Worm (Caenorhabditis elegans) whole organism, L4 larva: ENCODE measurements around the gene srbc-75.
A peak's percentile ranks its signal among the peaks of the same experiment; 100 is the strongest.

ENCODE experiments used
- F26F4.8 ChIP-seq: fragments of 200-800 bp; sonication (Bioruptor generic); conservative IDR thresholded peaks from 2 replicates; pipeline ENCODE4 v1.3.6; 2022; ENCODE audit warnings: missing genetic modification characterization, missing compliant biosample characterization
- ceh-62 ChIP-seq: sonication (generic microtip); optimal IDR thresholded peaks from 2 replicates; lab custom pipeline; 2017; ENCODE audit warnings: missing biosample characterization, missing genetic modification characterization
- daf-16 ChIP-seq, 3 experiments: sonication (generic microtip); optimal IDR thresholded peaks; 2 replicates each; lab custom pipeline; 2016 to 2017; ENCODE audit warnings: missing genetic modification characterization in 3 of 3, missing genetic modification reagents in 3 of 3, mild to moderate bottlenecking in 2 of 3, missing compliant biosample characterization in 2 of 3, missing biosample characterization in 1 of 3, moderate library complexity in 1 of 3
- dmd-6 ChIP-seq: fragments of 200-800 bp; sonication (Bioruptor generic); IDR thresholded peaks from 2 replicates; pipeline ENCODE4 v1.3.6; 2022; ENCODE audit warnings: missing genetic modification reagents, missing genetic modification characterization, missing compliant biosample characterization
- duxl-1 ChIP-seq: sonication (generic microtip); optimal IDR thresholded peaks from 2 replicates; lab custom pipeline; 2016; ENCODE audit warnings: mild to moderate bottlenecking, missing genetic modification characterization, moderate library complexity, missing compliant biosample characterization; ENCODE audit not compliant: poor library complexity
- dve-1 ChIP-seq: sonication (generic microtip); optimal IDR thresholded peaks from 2 replicates; lab custom pipeline; 2017; ENCODE audit warnings: antibody characterized with exemption, mild to moderate bottlenecking, missing genetic modification characterization, missing compliant biosample characterization; ENCODE audit not compliant: insufficient read depth
- egl-27 ChIP-seq: sonication (generic microtip); optimal IDR thresholded peaks from 3 replicates; lab custom pipeline; 2017; ENCODE audit warnings: missing biosample characterization, missing genetic modification reagents, missing genetic modification characterization
- egl-43 ChIP-seq: fragments of 200-800 bp; sonication (Bioruptor generic); IDR thresholded peaks from 2 replicates; pipeline ENCODE4 v1.3.6; 2022; ENCODE audit warnings: missing genetic modification reagents, missing genetic modification characterization, missing compliant biosample characterization
- hif-1 ChIP-seq, 2 experiments: sonication (generic microtip); optimal IDR thresholded peaks; 2 replicates each; lab custom pipeline; 2016 to 2017; ENCODE audit warnings: missing compliant biosample characterization in 2 of 2, missing genetic modification characterization in 2 of 2, missing genetic modification reagents in 2 of 2, missing genotype in 2 of 2, mild to moderate bottlenecking in 1 of 2
- hlh-30 ChIP-seq: sonication (generic microtip); optimal IDR thresholded peaks from 2 replicates; lab custom pipeline; 2017; ENCODE audit warnings: antibody characterized with exemption, mild to moderate bottlenecking, missing genetic modification characterization, missing compliant biosample characterization; ENCODE audit not compliant: insufficient read depth
- madf-9 ChIP-seq: fragments of 200-800 bp; sonication (Bioruptor generic); conservative IDR thresholded peaks from 2 replicates; pipeline ENCODE4 v1.3.6; 2022; ENCODE audit warnings: missing genetic modification reagents, missing genetic modification characterization, missing compliant biosample characterization
- mdl-1 ChIP-seq, 2 experiments: fragments of 150-350 bp in 1 of 2; sonication (generic microtip) in 1 of 2; optimal IDR thresholded peaks; 2 replicates each; lab custom pipeline; 2014 to 2017; ENCODE audit warnings: missing biosample characterization in 2 of 2, missing genetic modification characterization in 2 of 2
- nhr-10 ChIP-seq: fragments of 150-350 bp; optimal IDR thresholded peaks from 2 replicates; lab custom pipeline; 2014; ENCODE audit warnings: missing biosample characterization, missing genetic modification characterization
- nhr-102 ChIP-seq: sonication (generic microtip); optimal IDR thresholded peaks from 2 replicates; lab custom pipeline; 2016; ENCODE audit warnings: mild to moderate bottlenecking, missing genetic modification characterization, moderate library complexity, missing compliant biosample characterization
- nhr-237 ChIP-seq: sonication (generic microtip); optimal IDR thresholded peaks from 2 replicates; lab custom pipeline; 2017; ENCODE audit warnings: missing biosample characterization, missing genetic modification characterization
- nhr-28 ChIP-seq: fragments of 150-350 bp; optimal IDR thresholded peaks from 2 replicates; lab custom pipeline; 2014; ENCODE audit warnings: missing biosample characterization, missing genetic modification characterization
- nhr-41 ChIP-seq: fragments of 200-800 bp; sonication (Bioruptor generic); IDR thresholded peaks from 2 replicates; pipeline ENCODE4 v1.3.6; 2022; ENCODE audit warnings: missing genetic modification reagents, missing genetic modification characterization, missing compliant biosample characterization
- nhr-48 ChIP-seq: sonication (generic microtip); optimal IDR thresholded peaks from 2 replicates; lab custom pipeline; 2016; ENCODE audit warnings: mild to moderate bottlenecking, missing genetic modification characterization, missing compliant biosample characterization
- nhr-6 ChIP-seq: fragments of 150-350 bp; optimal IDR thresholded peaks from 2 replicates; lab custom pipeline; 2014; ENCODE audit warnings: missing biosample characterization, missing genetic modification characterization
- nhr-77 ChIP-seq: fragments of 150-350 bp; optimal IDR thresholded peaks from 2 replicates; lab custom pipeline; 2014; ENCODE audit warnings: missing biosample characterization, missing genetic modification characterization
- pqm-1 ChIP-seq: sonication (generic microtip); optimal IDR thresholded peaks from 2 replicates; lab custom pipeline; 2017; ENCODE audit warnings: missing biosample characterization, missing genetic modification characterization
- saeg-2 ChIP-seq: fragments of 200-800 bp; sonication (Bioruptor generic); IDR thresholded peaks from 2 replicates; pipeline ENCODE4 v1.3.6; 2022; ENCODE audit warnings: missing genetic modification reagents, missing genetic modification characterization, missing compliant biosample characterization
- set-16 ChIP-seq: fragments of 200-800 bp; sonication (Bioruptor generic); IDR thresholded peaks from 2 replicates; pipeline ENCODE4 v1.3.6; 2022; ENCODE audit warnings: missing genetic modification reagents, missing genetic modification characterization, missing compliant biosample characterization
- zip-11 ChIP-seq: fragments of 200-800 bp; sonication (Bioruptor generic); IDR thresholded peaks from 2 replicates; pipeline ENCODE4 v1.3.6; 2022; ENCODE audit warnings: missing genetic modification characterization, missing compliant biosample characterization
- ztf-7 ChIP-seq: fragments of 150-350 bp; optimal IDR thresholded peaks from 2 replicates; lab custom pipeline; 2014; ENCODE audit warnings: missing biosample characterization, missing genetic modification characterization

srbc-75 gene

DNA sequence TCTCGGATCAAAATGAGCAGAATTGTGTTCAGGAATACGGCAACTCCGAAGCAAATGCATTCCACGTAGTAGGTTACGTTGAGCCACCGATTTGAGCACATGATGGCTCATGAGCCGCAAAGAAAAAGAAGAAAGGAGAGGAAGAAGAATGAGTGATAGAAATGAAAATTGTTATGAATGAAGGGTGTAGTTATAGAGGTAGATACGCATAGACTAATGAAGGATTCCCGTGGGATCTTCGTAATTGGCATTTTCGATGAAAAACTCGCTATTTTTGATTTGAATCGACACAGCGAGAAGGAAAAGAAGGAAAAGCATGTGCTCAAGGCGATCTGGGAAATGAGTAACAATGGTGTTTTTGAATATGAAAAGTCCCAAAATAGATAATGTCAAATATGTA is 40.2 kb downstream of the srbc-75 start, which contains the start of gene str-96:
TSS of gene str-96 (minus strand) at position 101 of the 400 bp plus-strand sequence.
- TF ChIP-seq nhr-41 (GFP tag; lab: Robert Waterston, UW) (no peak), hif-1 (tag; optimal IDR thresholded peaks at IDR 0.05; lab: Kevin White, UChicago) (no peak), zip-11 (GFP tag; lab: Robert Waterston, UW) (no peak), saeg-2 (no peak), egl-43 (GFP tag; lab: Robert Waterston, UW) (no peak), egl-27 (no peak), F26F4.8 (no peak)

DNA sequence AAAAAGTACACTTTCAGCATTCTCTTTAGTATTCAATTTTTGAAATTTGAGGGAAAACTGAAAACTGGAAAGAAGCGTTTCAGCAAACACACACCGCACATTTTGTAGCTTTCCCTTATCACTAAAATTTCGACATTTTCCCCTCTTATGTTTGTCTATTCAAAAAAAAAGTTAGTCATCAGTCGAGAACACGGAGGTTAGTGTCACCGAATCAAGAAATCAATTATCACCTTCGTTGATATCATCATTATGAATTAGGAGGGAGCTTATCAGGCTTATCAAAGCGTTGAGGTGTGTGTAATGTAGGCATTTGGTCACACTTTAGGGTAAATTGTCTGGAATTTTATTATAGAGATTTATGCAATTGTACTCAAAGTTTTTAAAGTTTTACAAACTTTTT is 45.0 kb downstream of the srbc-75 start, which contains the start of gene cpr-3:
TSS of gene cpr-3 (minus strand) at position 104 of the 400 bp plus-strand sequence.
- TF ChIP-seq nhr-6 (peak; percentile 99), nhr-28 (tag; lab: Kevin White, UChicago) (peak; percentile 98), nhr-48 (tag; lab: Kevin White, UChicago) (peak; percentile 27), nhr-77 (tag; lab: Kevin White, UChicago) (peak; percentile 83), mdl-1 (tag; optimal IDR thresholded peaks at IDR 0.05; lab: Kevin White, UChicago) (peak in 1 of 2 experiments; percentile 30), nhr-102 (tag; lab: Kevin White, UChicago) (no peak), nhr-237 (tag; lab: Kevin White, UChicago) (no peak), dve-1 (tag; lab: Kevin White, UChicago) (peak; percentile 73), daf-16 (GFP tag; optimal IDR thresholded peaks at IDR 0.05; lab: Kevin White, UChicago) (no peak), daf-16 (tag; optimal IDR thresholded peaks at IDR 0.05; lab: Kevin White, UChicago) (peak; percentile 85), hlh-30 (tag; lab: Kevin White, UChicago) (peak; percentile 49), ceh-62 (tag; lab: Kevin White, UChicago) (no peak), ztf-7 (tag; lab: Kevin White, UChicago) (peak; percentile 31), duxl-1 (no peak), pqm-1 (tag; lab: Kevin White, UChicago) (peak; percentile 99), dmd-6 (GFP tag; lab: Robert Waterston, UW) (peak; percentile 95), madf-9 (GFP tag; lab: Robert Waterston, UW) (no peak)
- TF ChIP-seq, all 104 proteins: peak for 11

DNA sequence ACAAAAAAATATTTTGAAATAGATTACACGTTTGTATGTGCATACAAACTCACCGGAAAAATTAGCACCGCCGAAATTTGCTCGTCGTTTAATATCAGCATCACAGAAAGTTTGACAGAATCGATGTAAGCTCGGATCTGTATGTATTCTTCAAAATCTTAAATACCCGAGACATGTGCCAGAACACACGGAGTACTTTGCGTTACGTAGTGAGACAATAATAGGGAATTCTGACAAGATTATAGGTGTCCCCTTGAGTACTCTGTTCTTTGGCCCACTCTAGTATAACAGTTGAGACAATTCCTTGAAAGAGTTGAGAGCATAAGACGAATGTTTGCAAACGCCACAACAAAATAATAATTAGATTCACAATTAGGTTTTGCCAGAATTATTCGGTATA is 50.0 kb downstream of the srbc-75 start, which contains the start of gene srx-48:
TSS of gene srx-48 (minus strand) at position 101 of the 400 bp plus-strand sequence.
- TF ChIP-seq dmd-6 (GFP tag; lab: Robert Waterston, UW) (no peak), pqm-1 (tag; lab: Kevin White, UChicago) (no peak), set-16 (no peak), madf-9 (GFP tag; lab: Robert Waterston, UW) (no peak), nhr-10 (tag; lab: Kevin White, UChicago) (no peak), saeg-2 (no peak)
